Worm (Caenorhabditis elegans) whole organism, early embryonic: ENCODE data around the gene fdgt-2.
A peak's percentile ranks its signal among the peaks of the same experiment; 100 is the strongest.
"Not testable (repeated sequence)": the region's sequence is repeated elsewhere in the genome, so short reads cannot be mapped to it uniquely, and the experiment has no call there.

ENCODE experiments used
- B0310.2 ChIP-seq: sonication (generic microtip); optimal IDR thresholded peaks from 2 replicates; lab custom pipeline; 2016; ENCODE audit warnings: mild to moderate bottlenecking, missing genetic modification characterization, missing compliant biosample characterization
- F13C5.2 ChIP-seq: sonication (generic microtip); optimal IDR thresholded peaks from 2 replicates; lab custom pipeline; 2017; ENCODE audit warnings: mild to moderate bottlenecking, missing genetic modification characterization, inconsistent platforms, missing compliant biosample characterization
- aly-1 ChIP-seq: sonication (generic microtip); optimal IDR thresholded peaks from 2 replicates; lab custom pipeline; 2016; ENCODE audit warnings: missing genetic modification characterization, missing compliant biosample characterization
- ama-1 ChIP-seq: fragments of 150-350 bp; optimal IDR thresholded peaks from 2 replicates; lab custom pipeline; 2014
- ceh-13 ChIP-seq: fragments of 200-800 bp; sonication (Bioruptor generic); optimal IDR thresholded peaks from 2 replicates; lab custom pipeline; 2018; ENCODE audit warnings: mild to moderate bottlenecking, missing genetic modification characterization, missing compliant biosample characterization
- ceh-36 ChIP-seq: sonication (generic microtip); optimal IDR thresholded peaks from 2 replicates; lab custom pipeline; 2016; ENCODE audit warnings: missing genetic modification characterization, inconsistent platforms, missing compliant biosample characterization
- ets-7 ChIP-seq: sonication (generic microtip); optimal IDR thresholded peaks from 2 replicates; lab custom pipeline; 2016; ENCODE audit warnings: missing genotype, missing genetic modification characterization, missing compliant biosample characterization
- flt-1 ChIP-seq: fragments of 200-800 bp; sonication (Bioruptor generic); IDR thresholded peaks from 2 replicates; pipeline ENCODE4 v1.3.6; 2022; ENCODE audit warnings: missing genetic modification characterization, missing compliant biosample characterization
- hmbx-1 ChIP-seq: sonication (generic microtip); optimal IDR thresholded peaks from 2 replicates; lab custom pipeline; 2016; ENCODE audit warnings: mild to moderate bottlenecking, missing genetic modification characterization, missing compliant biosample characterization
- hmg-4 ChIP-seq: fragments of 200-800 bp; sonication (Bioruptor generic); optimal IDR thresholded peaks from 2 replicates; lab custom pipeline; 2018; ENCODE audit warnings: mild to moderate bottlenecking, missing genetic modification characterization, missing compliant biosample characterization
- hnd-1 ChIP-seq: sonication (generic microtip); optimal IDR thresholded peaks from 2 replicates; lab custom pipeline; 2016; ENCODE audit warnings: missing genetic modification characterization, missing compliant biosample characterization
- pes-1 ChIP-seq: fragments of 200-800 bp; sonication (Bioruptor generic); IDR thresholded peaks from 2 replicates; pipeline ENCODE4 v1.3.6; 2022; ENCODE audit warnings: missing genetic modification reagents, missing genetic modification characterization, missing compliant biosample characterization
- scrt-1 ChIP-seq: fragments of 200-800 bp; sonication (Bioruptor generic); IDR thresholded peaks from 2 replicates; pipeline ENCODE4 v1.3.6; 2022; ENCODE audit warnings: missing genetic modification characterization, missing compliant biosample characterization
- sea-1 ChIP-seq: fragments of 200-800 bp; sonication (Bioruptor generic); conservative IDR thresholded peaks from 2 replicates; pipeline ENCODE4 v1.3.6; 2022; ENCODE audit warnings: missing genetic modification characterization, missing compliant biosample characterization
- tbx-11 ChIP-seq: fragments of 200-800 bp; sonication (Bioruptor generic); IDR thresholded peaks from 2 replicates; pipeline ENCODE4 v1.3.6; 2022; ENCODE audit warnings: missing genetic modification characterization, missing compliant biosample characterization
- tbx-37 ChIP-seq: fragments of 200-800 bp; sonication (Bioruptor generic); conservative IDR thresholded peaks from 2 replicates; pipeline ENCODE4 v1.3.6; 2022; ENCODE audit warnings: missing genetic modification reagents, missing genetic modification characterization, missing compliant biosample characterization
- tra-4 ChIP-seq: sonication (generic microtip); optimal IDR thresholded peaks from 2 replicates; lab custom pipeline; 2017; ENCODE audit warnings: missing genetic modification characterization, missing compliant biosample characterization

Gene fdgt-2

ce11 chrII:8412061-8412721 lies 5.2 kb upstream of the fdgt-2 start, which contains the start of gene efl-3:
Gene efl-3 (plus strand): TSS chrII:8412671.
- peak; percentile 63 for TF ChIP-seq hmg-4 (GFP tag; lab: Kevin White, UChicago)
- TF ChIP-seq sea-1 (GFP tag; lab: Robert Waterston, UW), result no peak
- no peak for TF ChIP-seq hnd-1 (tag; lab: Kevin White, UChicago)
- TF ChIP-seq aly-1 (tag; lab: Kevin White, UChicago), result peak; percentile 43
- TF ChIP-seq scrt-1, result 0 out of 2 replicates have a peak, but pooled peaks have one; percentile 58
- peak; percentile 21 for TF ChIP-seq ceh-36 (tag; lab: Kevin White, UChicago)
- TF ChIP-seq ama-1 (lab: Kevin White, UChicago), result no peak

DNA sequence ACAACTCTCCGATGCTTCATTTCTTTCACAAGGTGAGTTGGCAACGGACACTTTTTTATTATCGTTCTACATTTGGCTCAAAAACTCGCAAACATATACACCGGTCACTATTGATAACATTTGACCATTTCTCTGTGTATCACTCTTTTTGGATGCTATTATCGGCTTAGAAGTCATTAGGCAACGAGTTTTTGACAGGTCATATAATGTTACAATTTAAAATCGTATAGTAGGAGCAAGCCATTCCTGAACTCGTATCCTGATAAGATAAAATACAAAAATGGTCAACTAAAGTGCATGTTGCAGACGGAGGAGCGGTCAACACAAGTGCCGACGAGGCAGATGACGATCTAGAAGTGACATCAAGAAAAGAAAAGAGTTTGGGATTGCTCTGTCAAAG lies 4.5 kb upstream of the fdgt-2 start:
- TF ChIP-seq tbx-37, result no peak
- TF ChIP-seq flt-1, result no peak
- TF ChIP-seq hnd-1 (tag; lab: Kevin White, UChicago), result no peak
- no peak for TF ChIP-seq B0310.2 (tag; lab: Kevin White, UChicago)
- TF ChIP-seq tra-4 (tag; lab: Kevin White, UChicago), result no peak
- TF ChIP-seq pes-1 (GFP tag; lab: Robert Waterston, UW), result no peak
- TF ChIP-seq F13C5.2 (tag; lab: Kevin White, UChicago), result no peak
- TF ChIP-seq ceh-13 (GFP tag; lab: Kevin White, UChicago), result no peak
- no peak for TF ChIP-seq ama-1 (lab: Kevin White, UChicago)
- no peak for TF ChIP-seq ceh-36 (tag; lab: Kevin White, UChicago)
- no peak for TF ChIP-seq scrt-1
- TF ChIP-seq hmg-4 (GFP tag; lab: Kevin White, UChicago), result no peak
- no peak for TF ChIP-seq ets-7 (tag; lab: Kevin White, UChicago)
- no peak for TF ChIP-seq tbx-11 (GFP tag; lab: Robert Waterston, UW)
- TF ChIP-seq aly-1 (tag; lab: Kevin White, UChicago), result no peak
- TF ChIP-seq hmbx-1, result no peak
- TF ChIP-seq sea-1 (GFP tag; lab: Robert Waterston, UW), result no peak

DNA sequence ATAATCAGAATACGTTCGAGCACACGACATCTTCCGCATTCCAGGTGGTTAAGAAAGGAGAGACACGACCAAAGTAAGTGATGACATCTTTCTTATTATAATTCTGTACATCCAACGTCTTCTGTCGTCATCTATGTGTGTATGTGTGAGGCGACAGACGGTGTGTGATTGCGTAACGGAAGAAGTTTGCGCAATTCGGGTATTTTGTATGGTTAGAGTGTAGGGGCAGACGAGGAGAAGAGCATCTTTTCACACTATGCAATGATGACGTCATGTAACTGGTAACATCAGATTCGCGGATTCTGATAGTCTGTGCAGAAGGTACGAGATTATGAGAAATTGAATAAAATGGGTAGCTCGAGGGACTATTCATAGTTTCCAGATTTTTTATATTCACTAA lies 2.4 kb upstream of the fdgt-2 start:
- TF ChIP-seq aly-1 (tag; lab: Kevin White, UChicago) (no peak), flt-1 (no peak), hmbx-1 (no peak), scrt-1 (no peak), F13C5.2 (tag; lab: Kevin White, UChicago) (no peak), tra-4 (tag; lab: Kevin White, UChicago) (no peak), pes-1 (GFP tag; lab: Robert Waterston, UW) (no peak), tbx-11 (GFP tag; lab: Robert Waterston, UW) (no peak), ama-1 (lab: Kevin White, UChicago) (no peak), ceh-36 (tag; lab: Kevin White, UChicago) (no peak), ceh-13 (GFP tag; lab: Kevin White, UChicago) (no peak), B0310.2 (tag; lab: Kevin White, UChicago) (no peak), ets-7 (tag; lab: Kevin White, UChicago) (no peak), tbx-37 (no peak), hnd-1 (tag; lab: Kevin White, UChicago) (no peak), sea-1 (GFP tag; lab: Robert Waterston, UW) (no peak)

ce11 chrII:8415462-8416037 lies 1.9 kb upstream of the fdgt-2 start:
- no peak for TF ChIP-seq scrt-1
- TF ChIP-seq hmg-4 (GFP tag; lab: Kevin White, UChicago), result peak; percentile 21

DNA sequence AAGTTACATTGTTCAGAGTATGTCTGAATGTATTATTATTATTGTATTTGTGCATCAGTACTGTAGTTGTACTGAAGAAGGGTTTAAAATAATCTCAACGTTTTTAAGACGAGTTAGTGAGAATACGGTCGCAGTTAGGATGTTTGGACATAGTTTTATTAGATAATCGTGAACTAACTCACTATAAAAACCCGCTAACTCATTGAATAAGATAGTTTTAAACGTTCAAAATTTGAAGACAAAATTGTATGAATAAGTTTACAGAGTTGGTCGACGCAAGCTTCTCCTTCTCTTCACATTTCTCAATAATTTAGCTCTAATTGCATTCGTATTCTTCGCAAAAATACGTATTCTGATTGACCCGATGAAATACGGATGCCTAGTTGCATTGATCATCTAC lies 1.6 kb downstream of the fdgt-2 start:
- TF ChIP-seq ama-1 (lab: Kevin White, UChicago), result no peak
- TF ChIP-seq ceh-36 (tag; lab: Kevin White, UChicago), result no peak
- TF ChIP-seq hnd-1 (tag; lab: Kevin White, UChicago), result no peak
- no peak for TF ChIP-seq ets-7 (tag; lab: Kevin White, UChicago)
- TF ChIP-seq flt-1, result no peak
- TF ChIP-seq tbx-11 (GFP tag; lab: Robert Waterston, UW), result no peak
- no peak for TF ChIP-seq B0310.2 (tag; lab: Kevin White, UChicago)
- no peak for TF ChIP-seq hmg-4 (GFP tag; lab: Kevin White, UChicago)
- no peak for TF ChIP-seq sea-1 (GFP tag; lab: Robert Waterston, UW)
- TF ChIP-seq tra-4 (tag; lab: Kevin White, UChicago), result no peak
- no peak for TF ChIP-seq F13C5.2 (tag; lab: Kevin White, UChicago)
- TF ChIP-seq ceh-13 (GFP tag; lab: Kevin White, UChicago), result no peak
- no peak for TF ChIP-seq hmbx-1
- TF ChIP-seq pes-1 (GFP tag; lab: Robert Waterston, UW), result no peak
- TF ChIP-seq aly-1 (tag; lab: Kevin White, UChicago), result no peak
- TF ChIP-seq scrt-1, result no peak
- no peak for TF ChIP-seq tbx-37

DNA sequence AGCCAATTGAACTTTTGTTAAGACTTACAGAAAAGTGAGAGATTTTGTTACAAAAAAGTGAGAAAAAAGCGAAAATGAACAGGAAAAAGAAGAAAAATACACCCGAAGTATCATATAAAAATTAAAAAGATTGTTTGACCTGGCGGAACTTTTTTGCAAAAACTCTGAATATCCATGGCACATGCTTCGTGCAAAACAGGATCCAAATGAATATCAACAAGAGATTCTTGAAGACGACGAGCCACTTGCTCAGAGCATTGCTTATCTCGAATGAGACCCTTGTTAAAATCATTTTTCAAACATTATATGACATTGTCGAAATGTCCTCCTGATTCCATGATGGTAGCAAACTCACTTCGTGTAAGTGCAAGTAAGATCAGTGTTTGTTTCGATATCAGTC lies 2.4 kb downstream of the fdgt-2 start, which contains the start of gene F14E5.8:
Gene F14E5.8, plus strand, starts transcription at position 301 of the 400 bp plus-strand sequence.
- TF ChIP-seq hmbx-1; ceh-36 (tag; lab: Kevin White, UChicago); ceh-13 (GFP tag; lab: Kevin White, UChicago): not testable (repeated sequence)

- TF ChIP-seq ceh-13 (GFP tag; lab: Kevin White, UChicago) (no peak), flt-1 (no peak), aly-1 (tag; lab: Kevin White, UChicago) (no peak), tra-4 (tag; lab: Kevin White, UChicago) (no peak), tbx-37 (no peak), ets-7 (tag; lab: Kevin White, UChicago) (no peak), F13C5.2 (tag; lab: Kevin White, UChicago) (no peak), scrt-1 (no peak), hmg-4 (GFP tag; lab: Kevin White, UChicago) (no peak), tbx-11 (GFP tag; lab: Robert Waterston, UW) (no peak), pes-1 (GFP tag; lab: Robert Waterston, UW) (no peak), ceh-36 (tag; lab: Kevin White, UChicago) (no peak), hnd-1 (tag; lab: Kevin White, UChicago) (no peak), B0310.2 (tag; lab: Kevin White, UChicago) (no peak), ama-1 (lab: Kevin White, UChicago) (no peak), hmbx-1 (no peak), sea-1 (GFP tag; lab: Robert Waterston, UW) (no peak)
Observed at ce11 chrII:8420775-8421388, 3.5 kb downstream of the fdgt-2 start.
